Fruit fly (Drosophila melanogaster) whole organism, embryonic: Measurements from ENCODE around the gene CG31077.

ENCODE experiments used
- Abd-B ChIP-seq: fragments of 200-800 bp; sonication (Bioruptor generic); optimal IDR thresholded peaks from 2 replicates; lab custom pipeline; 2018; ENCODE audit warnings: missing biosample characterization, mild to moderate bottlenecking, missing genetic modification characterization, moderate library complexity
- Awh ChIP-seq: fragments of 200-800 bp; sonication (Bioruptor generic); IDR thresholded peaks from 2 replicates; pipeline ENCODE4, ENCODE4 v1.3.6; 2022; ENCODE audit warnings: missing biosample characterization, missing genetic modification characterization
- CG10274 ChIP-seq: fragments of 200-800 bp; sonication (Bioruptor generic); optimal IDR thresholded peaks from 3 replicates; lab custom pipeline; 2017; ENCODE audit warnings: missing biosample characterization, mild to moderate bottlenecking, missing genetic modification characterization
- CG11456 ChIP-seq: fragments of 200-800 bp; sonication (Bioruptor generic); IDR thresholded peaks from 3 replicates; pipeline ENCODE4 v1.3.6; 2022; ENCODE audit warnings: missing biosample characterization, missing genetic modification characterization
- CG12391 ChIP-seq: fragments of 200-800 bp; sonication (Bioruptor generic); optimal IDR thresholded peaks from 3 replicates; lab custom pipeline; 2018; ENCODE audit warnings: missing biosample characterization, mild to moderate bottlenecking, missing genetic modification characterization, moderate library complexity
- CG15011 ChIP-seq: fragments of 200-800 bp; sonication (Bioruptor generic); optimal IDR thresholded peaks from 3 replicates; lab custom pipeline; 2018; ENCODE audit warnings: missing biosample characterization, mild to moderate bottlenecking, missing genetic modification characterization
- CG1647 ChIP-seq: fragments of 200-800 bp; sonication (Bioruptor generic); optimal IDR thresholded peaks from 3 replicates; lab custom pipeline; 2016; ENCODE audit warnings: missing biosample characterization, missing genetic modification characterization
- CG16779 ChIP-seq: fragments of 200-800 bp; sonication (Bioruptor generic); IDR thresholded peaks from 2 replicates; pipeline ENCODE4 v1.3.6; 2022; ENCODE audit warnings: missing biosample characterization, missing genetic modification characterization
- CG2875 ChIP-seq: fragments of 200-800 bp; sonication (Bioruptor generic); optimal IDR thresholded peaks from 2 replicates; lab custom pipeline; 2017; ENCODE audit warnings: missing biosample characterization, mild to moderate bottlenecking, missing genetic modification characterization, missing genetic modification reagents
- CG31441 ChIP-seq: fragments of 200-800 bp; sonication (Bioruptor generic); IDR thresholded peaks from 2 replicates; pipeline ENCODE4 v1.3.6; 2022; ENCODE audit warnings: missing biosample characterization, missing genetic modification characterization
- CG34224 ChIP-seq: fragments of 200-800 bp; sonication (Bioruptor generic); IDR thresholded peaks from 3 replicates; pipeline ENCODE4 v1.3.6; 2022; ENCODE audit warnings: missing biosample characterization, missing genetic modification characterization; ENCODE audit not compliant: partially characterized antibody
- CG4730 ChIP-seq: fragments of 200-800 bp; sonication (Bioruptor generic); IDR thresholded peaks from 2 replicates; pipeline ENCODE4 v1.3.6; 2022; ENCODE audit warnings: missing biosample characterization, missing genetic modification characterization
- CG6854 ChIP-seq: fragments of 200-800 bp; sonication (Bioruptor generic); optimal IDR thresholded peaks from 3 replicates; lab custom pipeline; 2017; ENCODE audit warnings: missing biosample characterization, mild to moderate bottlenecking, missing genetic modification characterization
- CG8478 ChIP-seq: fragments of >200 bp; optimal IDR thresholded peaks from 2 replicates; lab custom pipeline; 2018
- CHES-1-like ChIP-seq: fragments of 200-800 bp; sonication (Bioruptor generic); optimal IDR thresholded peaks from 2 replicates; lab custom pipeline; 2016; ENCODE audit warnings: missing biosample characterization, missing genetic modification characterization
- Dad ChIP-seq: fragments of 200-800 bp; sonication (Bioruptor generic); optimal IDR thresholded peaks from 3 replicates; lab custom pipeline; 2016; ENCODE audit warnings: missing biosample characterization, missing genetic modification characterization
- Dfd ChIP-seq, 2 experiments: fragments of >200 bp; optimal IDR thresholded peaks; 2 replicates each; lab custom pipeline; 2017; ENCODE audit warnings: missing biosample characterization in 2 of 2, missing genetic modification characterization in 2 of 2
- H15 ChIP-seq: fragments of 200-800 bp; sonication (Bioruptor generic); IDR thresholded peaks from 3 replicates; pipeline ENCODE4 v1.3.6; 2022; ENCODE audit warnings: missing biosample characterization, missing genetic modification characterization
- HLH4C ChIP-seq: fragments of 200-800 bp; sonication (Bioruptor generic); IDR thresholded peaks from 3 replicates; pipeline ENCODE4 v1.3.6; 2022; ENCODE audit warnings: missing biosample characterization, missing genetic modification characterization; ENCODE audit not compliant: partially characterized antibody
- Hr78 ChIP-seq, 2 experiments: fragments of 200-800 bp in 1 of 2; fragments of >200 bp in 1 of 2; sonication (Bioruptor generic) in 1 of 2; optimal IDR thresholded peaks; 2 replicates each; lab custom pipeline; 2017 to 2019; ENCODE audit warnings: missing biosample characterization in 2 of 2, missing genetic modification characterization in 2 of 2, mild to moderate bottlenecking in 1 of 2, moderate library complexity in 1 of 2
- Med ChIP-seq: fragments of 200-800 bp; sonication (Bioruptor generic); peaks from one replicate; lab custom pipeline; 2016; ENCODE audit warnings: missing biosample characterization, missing genetic modification characterization, mild to moderate bottlenecking, inconsistent platforms, moderate library complexity
- NC2β ChIP-seq: fragments of 200-800 bp; sonication (Bioruptor generic); optimal IDR thresholded peaks from 2 replicates; lab custom pipeline; 2016; ENCODE audit warnings: missing biosample characterization, missing genetic modification characterization
- Neu2 ChIP-seq: fragments of 200-800 bp; sonication (Bioruptor generic); optimal IDR thresholded peaks from 3 replicates; lab custom pipeline; 2016; ENCODE audit warnings: missing biosample characterization, missing genetic modification characterization, borderline replicate concordance
- Nf-YC ChIP-seq: fragments of 200-800 bp; optimal IDR thresholded peaks from 3 replicates; lab custom pipeline; 2019; ENCODE audit warnings: missing biosample characterization, mild to moderate bottlenecking, missing genetic modification characterization, moderate library complexity
- Oli ChIP-seq: fragments of 200-800 bp; sonication (Bioruptor generic); optimal IDR thresholded peaks from 2 replicates; lab custom pipeline; 2018; ENCODE audit warnings: missing biosample characterization, mild to moderate bottlenecking, missing genetic modification characterization, moderate library complexity
- Rx ChIP-seq: fragments of 200-800 bp; sonication (Bioruptor generic); IDR thresholded peaks from 2 replicates; pipeline ENCODE4 v1.3.6; 2022; ENCODE audit warnings: missing biosample characterization, missing genetic modification characterization
- Sry-δ ChIP-seq: fragments of 200-800 bp; sonication (Bioruptor generic); optimal IDR thresholded peaks from 2 replicates; lab custom pipeline; 2016; ENCODE audit warnings: missing biosample characterization, missing genetic modification characterization
- TFAM ChIP-seq: fragments of 200-800 bp; sonication (Bioruptor generic); optimal IDR thresholded peaks from 2 replicates; lab custom pipeline; 2017; ENCODE audit warnings: missing biosample characterization, missing genetic modification characterization, inconsistent platforms
- Taf1 ChIP-seq: fragments of 200-800 bp; sonication (Bioruptor generic); IDR thresholded peaks from 2 replicates; pipeline ENCODE4 v1.3.6; 2022; ENCODE audit warnings: missing biosample characterization, missing genetic modification characterization
- bigmax ChIP-seq: fragments of 200-800 bp; sonication (Bioruptor generic); optimal IDR thresholded peaks from 2 replicates; lab custom pipeline; 2018; ENCODE audit warnings: missing biosample characterization, mild to moderate bottlenecking, missing genetic modification characterization
- chm ChIP-seq: fragments of 200-800 bp; sonication (Bioruptor generic); IDR thresholded peaks from 2 replicates; pipeline ENCODE4 v1.3.6; 2022; ENCODE audit warnings: missing biosample characterization, missing genetic modification characterization
- croc ChIP-seq: fragments of 200-800 bp; sonication (Bioruptor generic); conservative IDR thresholded peaks from 3 replicates; pipeline ENCODE4 v1.3.6; 2022; ENCODE audit warnings: missing biosample characterization, missing genetic modification characterization
- eyg ChIP-seq: fragments of 200-800 bp; sonication (Bioruptor generic); optimal IDR thresholded peaks from 3 replicates; lab custom pipeline; 2016; ENCODE audit warnings: missing biosample characterization, missing genetic modification characterization
- fd64A ChIP-seq: fragments of 200-800 bp; sonication (Bioruptor generic); optimal IDR thresholded peaks from 3 replicates; lab custom pipeline; 2018; ENCODE audit warnings: missing biosample characterization, mild to moderate bottlenecking, missing genetic modification characterization
- ftz-f1 ChIP-seq: fragments of 200-800 bp; sonication (Bioruptor generic); optimal IDR thresholded peaks from 2 replicates; lab custom pipeline; 2016; ENCODE audit warnings: missing biosample characterization, missing genetic modification characterization
- gsb ChIP-seq: fragments of 200-800 bp; sonication (Bioruptor generic); IDR thresholded peaks from 2 replicates; pipeline ENCODE4 v1.3.6; 2022; ENCODE audit warnings: missing biosample characterization, missing genetic modification characterization
- h ChIP-seq: fragments of >200 bp; optimal IDR thresholded peaks from 2 replicates; lab custom pipeline; 2017
- hkb ChIP-seq, 2 experiments: fragments of 200-800 bp in 1 of 2; fragments of >200 bp in 1 of 2; sonication (Bioruptor generic) in 1 of 2; IDR thresholded peaks in 1 of 2; optimal IDR thresholded peaks in 1 of 2; 2 replicates each; pipeline versions ENCODE4 v1.3.6 to Lab custom; 2017 to 2022; ENCODE audit warnings: missing biosample characterization in 1 of 2, missing genetic modification characterization in 1 of 2
- mirr ChIP-seq: fragments of 200-800 bp; sonication (Bioruptor generic); optimal IDR thresholded peaks from 3 replicates; lab custom pipeline; 2018; ENCODE audit warnings: missing biosample characterization, mild to moderate bottlenecking, missing genetic modification characterization
- nom ChIP-seq: fragments of 200-800 bp; sonication (Bioruptor generic); optimal IDR thresholded peaks from 2 replicates; lab custom pipeline; 2017; ENCODE audit warnings: missing biosample characterization, missing genetic modification characterization, mild to moderate bottlenecking, moderate library complexity, missing genetic modification reagents
- oc ChIP-seq: fragments of 200-800 bp; sonication (Bioruptor generic); optimal IDR thresholded peaks from 2 replicates; lab custom pipeline; 2018; ENCODE audit warnings: missing biosample characterization, mild to moderate bottlenecking, missing genetic modification characterization, moderate library complexity
- otp ChIP-seq: fragments of 200-800 bp; sonication (Bioruptor generic); IDR thresholded peaks from 3 replicates; pipeline ENCODE4, ENCODE4 v1.3.6; 2022; ENCODE audit warnings: missing biosample characterization, missing genetic modification characterization
- psq ChIP-seq: fragments of 200-800 bp; sonication (Bioruptor generic); optimal IDR thresholded peaks from 2 replicates; lab custom pipeline; 2017; ENCODE audit warnings: missing biosample characterization, missing genetic modification characterization
- repo ChIP-seq: fragments of 200-800 bp; sonication (Bioruptor generic); optimal IDR thresholded peaks from 2 replicates; lab custom pipeline; 2016; ENCODE audit warnings: missing biosample characterization, missing genetic modification characterization
- ro ChIP-seq: fragments of 200-800 bp; sonication (Bioruptor generic); IDR thresholded peaks from 2 replicates; pipeline ENCODE4 v1.3.6; 2022; ENCODE audit warnings: missing biosample characterization, missing genetic modification characterization
- sd ChIP-seq: fragments of 200-800 bp; sonication (Bioruptor generic); optimal IDR thresholded peaks from 3 replicates; lab custom pipeline; 2018; ENCODE audit warnings: missing biosample characterization, mild to moderate bottlenecking, missing genetic modification characterization, moderate library complexity
- sens-2 ChIP-seq: fragments of 200-800 bp; sonication (Bioruptor generic); IDR thresholded peaks from 2 replicates; pipeline ENCODE4 v1.3.6; 2022; ENCODE audit warnings: missing biosample characterization, missing genetic modification characterization
- sim ChIP-seq: fragments of 200-800 bp; sonication (Bioruptor generic); IDR thresholded peaks from 2 replicates; pipeline ENCODE4 v1.3.6; 2022; ENCODE audit warnings: missing biosample characterization, missing genetic modification characterization
- slp2 ChIP-seq: fragments of 200-800 bp; sonication (Bioruptor generic); optimal IDR thresholded peaks from 2 replicates; lab custom pipeline; 2016; ENCODE audit warnings: missing biosample characterization, missing genetic modification characterization
- unc-4 ChIP-seq: fragments of 200-800 bp; sonication (Bioruptor generic); IDR thresholded peaks from 2 replicates; pipeline ENCODE4 v1.3.6; 2022; ENCODE audit warnings: missing biosample characterization, missing genetic modification characterization; ENCODE audit not compliant: partially characterized antibody
- zf30C ChIP-seq: fragments of 200-800 bp; sonication (Bioruptor generic); optimal IDR thresholded peaks from 3 replicates; lab custom pipeline; 2018; ENCODE audit warnings: missing biosample characterization, mild to moderate bottlenecking, missing genetic modification characterization
- zfh1 ChIP-seq: fragments of 200-800 bp; sonication (Bioruptor generic); IDR thresholded peaks from 3 replicates; pipeline ENCODE4 v1.3.6; 2022; ENCODE audit warnings: missing biosample characterization, missing genetic modification characterization

The CG31077 gene

dm6 chr3R:26960496-26960895 is 39.1 kb upstream of the CG31077 start (continued):
- TF ChIP-seq Sry-δ (GFP tag; lab: Kevin White, UChicago) (no peak), Oli (tag; lab: Kevin White, UChicago) (no peak), CG2875 (GFP tag; lab: Kevin White, UChicago) (no peak), CG16779 (peak; percentile 66; the same call in 1 of the 2 replicates), Abd-B (GFP tag; lab: Kevin White, UChicago) (no peak), CHES-1-like (GFP tag; lab: Kevin White, UChicago) (no peak), Dfd (GFP tag; optimal IDR thresholded peaks at IDR 0.05; lab: Kevin White, UChicago) (no peak), CG15011 (no peak), Hr78 (GFP tag; optimal IDR thresholded peaks at IDR 0.05; lab: Kevin White, UChicago) (no peak), nom (no peak), Nf-YC (tag; lab: Kevin White, UChicago) (peak; percentile 21), zfh1 (no peak), Rx (GFP tag; lab: Robert Waterston, UW) (no peak), Awh (GFP tag; lab: Robert Waterston, UW) (0 out of 2 replicates have a peak, but pooled peaks have one; percentile 26), bigmax (no peak), NC2β (GFP tag; lab: Kevin White, UChicago) (no peak), Dad (GFP tag; lab: Kevin White, UChicago) (peak; percentile 33), Med (peak; percentile 28), TFAM (GFP tag; lab: Kevin White, UChicago) (no peak), eyg (no peak), sens-2 (GFP tag; lab: Robert Waterston, UW) (0 out of 2 replicates have a peak, but pooled peaks have one; percentile 52), repo (GFP tag; lab: Kevin White, UChicago) (no peak), otp (GFP tag; lab: Robert Waterston, UW) (0 out of 3 replicates have a peak, but pooled peaks have one; percentile 37), slp2 (GFP tag; lab: Kevin White, UChicago) (no peak), gsb (GFP tag; lab: Robert Waterston, UW) (no peak), sim (GFP tag; lab: Robert Waterston, UW) (no peak), CG6854 (no peak), ftz-f1 (GFP tag; lab: Kevin White, UChicago) (no peak), Neu2 (no peak), HLH4C (GFP tag; lab: Robert Waterston, UW) (no peak), psq (GFP tag; lab: Kevin White, UChicago) (no peak), H15 (GFP tag; lab: Robert Waterston, UW) (no peak), zf30C (GFP tag; lab: Kevin White, UChicago) (no peak), CG8478 (lab: Kevin White, UChicago) (no peak), ro (no peak), unc-4 (GFP tag; lab: Robert Waterston, UW) (peak; percentile 17; the same call in 1 of the 2 replicates), CG12391 (tag; lab: Kevin White, UChicago) (no peak), h (lab: Kevin White, UChicago) (no peak), CG34224 (GFP tag; lab: Robert Waterston, UW) (no peak), CG11456 (no peak), hkb (optimal IDR thresholded peaks at IDR 0.05; lab: Kevin White, UChicago) (no peak), hkb (GFP tag; IDR thresholded peaks at IDR 0.05; lab: Robert Waterston, UW) (no peak), mirr (GFP tag; lab: Kevin White, UChicago) (peak; percentile 43), sd (peak; percentile 78), oc (tag; lab: Kevin White, UChicago) (no peak), CG31441 (GFP tag; lab: Robert Waterston, UW) (no peak), fd64A (GFP tag; lab: Kevin White, UChicago) (no peak), CG10274 (GFP tag; lab: Kevin White, UChicago) (no peak), chm (GFP tag; lab: Robert Waterston, UW) (no peak), CG4730 (no peak), croc (GFP tag; lab: Robert Waterston, UW) (no peak), Taf1 (GFP tag; lab: Robert Waterston, UW) (no peak), CG1647 (GFP tag; lab: Kevin White, UChicago) (no peak)
